Fruit fly (Drosophila melanogaster): Measurements from ENCODE around the gene CG42464.

- no peak for TF ChIP-seq kay (GFP tag; ENCODE audit: borderline replicate concordance)
- TF ChIP-seq toe (GFP tag; optimal IDR thresholded peaks at IDR 0.05), result no peak
- TF ChIP-seq CG7101 (tag; optimal IDR thresholded peaks at IDR 0.05), result no peak
- no peak for TF ChIP-seq CG12768 (GFP tag; optimal IDR thresholded peaks at IDR 0.05)
- no peak for TF ChIP-seq CG33017 (tag; optimal IDR thresholded peaks at IDR 0.05)
- TF ChIP-seq Hr96 (GFP tag; optimal IDR thresholded peaks at IDR 0.05), result no peak
- no peak for TF ChIP-seq tj (GFP tag; optimal IDR thresholded peaks at IDR 0.05)
- TF ChIP-seq Mnt (GFP tag; optimal IDR thresholded peaks at IDR 0.05), result no peak
- TF ChIP-seq CG1620 (GFP tag; optimal IDR thresholded peaks at IDR 0.05), result no peak
- TF ChIP-seq ovo (GFP tag; optimal IDR thresholded peaks at IDR 0.05), result no peak
- TF ChIP-seq Crg-1 (GFP tag; optimal IDR thresholded peaks at IDR 0.05), result no peak
- no peak for TF ChIP-seq cnc (optimal IDR thresholded peaks at IDR 0.05)
Measured at dm6 chr2L:3669675-3670074, 29.6 kb upstream of the CG42464 start, which contains the start of gene Sfp24Bb.
